Worm (Caenorhabditis elegans) whole organism, midembryonic: ENCODE data around the gene tctn-1.

Experiments used
- T22C8.4 ChIP-seq: fragments of 200-800 bp; sonication (Bioruptor generic); IDR thresholded peaks from 2 replicates; pipeline ENCODE4 v1.3.6; 2022; ENCODE audit warnings: missing genetic modification characterization, missing compliant biosample characterization
- cog-1 ChIP-seq: sonication (generic microtip); optimal IDR thresholded peaks from 2 replicates; lab custom pipeline; 2016; ENCODE audit warnings: missing genetic modification characterization, missing compliant biosample characterization
- flt-1 ChIP-seq: fragments of 200-800 bp; sonication (Bioruptor generic); IDR thresholded peaks from 2 replicates; pipeline ENCODE4 v1.3.6; 2022; ENCODE audit warnings: missing genetic modification characterization, missing compliant biosample characterization
- klf-2 ChIP-seq: fragments of 200-800 bp; sonication (Bioruptor generic); conservative IDR thresholded peaks from 2 replicates; pipeline ENCODE4 v1.3.6; 2022; ENCODE audit warnings: missing genetic modification reagents, missing genetic modification characterization, missing compliant biosample characterization
- med-1 ChIP-seq: sonication (generic microtip); optimal IDR thresholded peaks from 2 replicates; lab custom pipeline; 2017; ENCODE audit warnings: missing genetic modification characterization, mild to moderate bottlenecking, missing compliant biosample characterization, antibody characterized with exemption, missing genetic modification reagents; ENCODE audit not compliant: insufficient read depth
- ref-1 ChIP-seq: fragments of 200-800 bp; sonication (Bioruptor generic); conservative IDR thresholded peaks from 2 replicates; pipeline ENCODE4 v1.3.6; 2022; ENCODE audit warnings: missing genetic modification reagents, missing genetic modification characterization, missing compliant biosample characterization
- tab-1 ChIP-seq: fragments of 200-800 bp; sonication (Bioruptor generic); IDR thresholded peaks from 2 replicates; pipeline ENCODE4 v1.3.6; 2022; ENCODE audit warnings: missing genetic modification characterization, missing compliant biosample characterization
- ztf-23 ChIP-seq: fragments of 200-800 bp; sonication (Bioruptor generic); IDR thresholded peaks from 2 replicates; pipeline ENCODE4 v1.3.6; 2022; ENCODE audit warnings: missing genetic modification reagents, missing genetic modification characterization, missing compliant biosample characterization
- ztf-29 ChIP-seq: fragments of 200-800 bp; sonication (Bioruptor generic); IDR thresholded peaks from 2 replicates; pipeline ENCODE4 v1.3.6; 2022; ENCODE audit warnings: missing genetic modification reagents, missing genetic modification characterization, missing compliant biosample characterization

DNA sequence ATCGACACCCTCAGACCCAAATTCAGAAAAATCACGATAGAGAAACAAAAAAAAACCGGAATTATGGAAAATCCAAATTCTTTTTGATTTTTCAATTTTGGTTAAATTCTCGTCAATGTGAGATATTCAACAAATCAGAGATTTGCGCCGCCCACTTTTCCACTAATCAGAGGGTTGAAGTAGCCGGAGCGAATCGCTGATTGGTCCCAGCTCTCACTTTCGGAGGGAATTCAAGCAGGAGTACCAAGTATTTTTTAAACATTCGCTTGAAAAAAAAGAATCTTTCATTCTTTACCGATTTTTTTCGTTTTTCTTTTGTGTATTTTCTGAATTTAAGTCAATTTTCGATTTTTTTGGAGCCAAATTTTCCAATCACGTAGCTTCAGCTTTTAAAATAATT is 41.7 kb downstream of the tctn-1 start:
- no peak for TF ChIP-seq med-1
- TF ChIP-seq flt-1 = no peak
- TF ChIP-seq ref-1 = no peak
- no peak for TF ChIP-seq cog-1 (tag; lab: Kevin White, UChicago)
- no peak for TF ChIP-seq klf-2 (GFP tag; lab: Robert Waterston, UW)
- TF ChIP-seq ztf-23 = no peak
- TF ChIP-seq ztf-29 = no peak
- TF ChIP-seq tab-1 = no peak
- no peak for TF ChIP-seq T22C8.4 (GFP tag; lab: Robert Waterston, UW)
